Fruit fly (Drosophila melanogaster) whole organism, prepupa: Measurements from ENCODE around the gene CG10405.

Experiments
- CG10631 ChIP-seq: fragments of 200-800 bp; sonication (Bioruptor generic); optimal IDR thresholded peaks from 2 replicates; lab custom pipeline; 2016; ENCODE audit warnings: missing biosample characterization, missing genetic modification characterization
- CG10669 ChIP-seq: fragments of 200-800 bp; sonication (Bioruptor generic); optimal IDR thresholded peaks from 3 replicates; lab custom pipeline; 2018; ENCODE audit warnings: missing biosample characterization, mild to moderate bottlenecking, missing genetic modification characterization, moderate library complexity
- CG11762 ChIP-seq: fragments of 200-800 bp; sonication (Bioruptor generic); optimal IDR thresholded peaks from 3 replicates; lab custom pipeline; 2016; ENCODE audit warnings: missing biosample characterization, missing genetic modification characterization; ENCODE audit not compliant: insufficient read depth
- CG11902 ChIP-seq: fragments of 200-800 bp; sonication (Bioruptor generic); optimal IDR thresholded peaks from 3 replicates; lab custom pipeline; 2016; ENCODE audit warnings: missing biosample characterization, missing genetic modification characterization
- CG15336 ChIP-seq: fragments of 200-800 bp; sonication (Bioruptor generic); IDR thresholded peaks from 2 replicates; pipeline ENCODE4 v1.3.6; 2022; ENCODE audit warnings: missing biosample characterization, missing genetic modification characterization
- CG1621 ChIP-seq: fragments of 200-800 bp; sonication (Bioruptor generic); optimal IDR thresholded peaks from 3 replicates; lab custom pipeline; 2018; ENCODE audit warnings: missing biosample characterization, mild to moderate bottlenecking, missing genetic modification characterization
- CG16779 ChIP-seq: fragments of 200-800 bp; sonication (Bioruptor generic); optimal IDR thresholded peaks from 3 replicates; lab custom pipeline; 2017; ENCODE audit warnings: missing biosample characterization, mild to moderate bottlenecking, missing genetic modification characterization
- CG3032 ChIP-seq: fragments of 200-800 bp; optimal IDR thresholded peaks from 2 replicates; lab custom pipeline; 2019; ENCODE audit warnings: missing biosample characterization, mild to moderate bottlenecking, missing genetic modification characterization, moderate library complexity
- CG34406 ChIP-seq: fragments of 200-800 bp; sonication (Bioruptor generic); optimal IDR thresholded peaks from 3 replicates; lab custom pipeline; 2016; ENCODE audit warnings: missing biosample characterization, missing genetic modification characterization
- CG3919 ChIP-seq: fragments of 200-800 bp; sonication (Bioruptor generic); optimal IDR thresholded peaks from 3 replicates; lab custom pipeline; 2016; ENCODE audit warnings: missing biosample characterization, missing genetic modification characterization
- CG4318 ChIP-seq: fragments of 200-800 bp; sonication (Bioruptor generic); optimal IDR thresholded peaks from 3 replicates; lab custom pipeline; 2017; ENCODE audit warnings: missing biosample characterization, mild to moderate bottlenecking, missing genetic modification characterization
- CG6163 ChIP-seq: fragments of 200-800 bp; sonication (Bioruptor generic); IDR thresholded peaks from 3 replicates; pipeline ENCODE4 v1.3.6; 2022; ENCODE audit warnings: missing biosample characterization, missing genetic modification characterization
- CG6808 ChIP-seq: fragments of 200-800 bp; sonication (Bioruptor generic); optimal IDR thresholded peaks from 3 replicates; lab custom pipeline; 2017; ENCODE audit warnings: missing biosample characterization, missing genetic modification characterization, mild to moderate bottlenecking, moderate library complexity, missing genetic modification reagents
- CG6854 ChIP-seq: fragments of 200-800 bp; sonication (Bioruptor generic); optimal IDR thresholded peaks from 2 replicates; lab custom pipeline; 2017; ENCODE audit warnings: missing biosample characterization, mild to moderate bottlenecking, missing genetic modification characterization
- CG7368 ChIP-seq: fragments of 200-800 bp; sonication (Bioruptor generic); optimal IDR thresholded peaks from 3 replicates; lab custom pipeline; 2016; ENCODE audit warnings: missing biosample characterization, missing genetic modification characterization
- CG8119 ChIP-seq: fragments of 200-800 bp; sonication (Bioruptor generic); IDR thresholded peaks from 3 replicates; pipeline ENCODE4 v1.3.6; 2022; ENCODE audit warnings: missing biosample characterization, missing genetic modification characterization
- CG8319 ChIP-seq: fragments of 200-800 bp; sonication (Bioruptor generic); optimal IDR thresholded peaks from 3 replicates; lab custom pipeline; 2016; ENCODE audit warnings: missing biosample characterization, missing genetic modification characterization
- Eip75B ChIP-seq: fragments of 200-800 bp; sonication (Bioruptor generic); optimal IDR thresholded peaks from 3 replicates; lab custom pipeline; 2016; ENCODE audit warnings: missing biosample characterization, missing genetic modification characterization
- Eip78C ChIP-seq: fragments of 200-800 bp; sonication (Bioruptor generic); peaks from one replicate; lab custom pipeline; 2016; ENCODE audit warnings: missing biosample characterization, missing genetic modification characterization
- Ets21C ChIP-seq: fragments of 200-800 bp; sonication (Bioruptor generic); optimal IDR thresholded peaks from 3 replicates; lab custom pipeline; 2016; ENCODE audit warnings: missing biosample characterization, missing genetic modification characterization
- Gug ChIP-seq: fragments of 200-800 bp; sonication (Bioruptor generic); IDR thresholded peaks from 2 replicates; pipeline ENCODE4 v1.3.6; 2022; ENCODE audit warnings: missing biosample characterization, missing genetic modification characterization
- Hr39 ChIP-seq: fragments of 200-800 bp; sonication (Bioruptor generic); optimal IDR thresholded peaks from 2 replicates; lab custom pipeline; 2016; ENCODE audit warnings: missing biosample characterization, missing genetic modification characterization
- Hr4 ChIP-seq: fragments of 200-800 bp; sonication (Bioruptor generic); optimal IDR thresholded peaks from 3 replicates; lab custom pipeline; 2016; ENCODE audit warnings: missing biosample characterization, missing genetic modification characterization
- Lpt ChIP-seq: fragments of 200-800 bp; sonication (Bioruptor generic); optimal IDR thresholded peaks from 3 replicates; lab custom pipeline; 2016; ENCODE audit warnings: missing biosample characterization, missing genetic modification characterization
- Smox ChIP-seq: fragments of 200-800 bp; sonication (Bioruptor generic); optimal IDR thresholded peaks from 3 replicates; lab custom pipeline; 2016; ENCODE audit warnings: missing biosample characterization, missing genetic modification characterization
- Sox102F ChIP-seq: fragments of 200-800 bp; sonication (Bioruptor generic); optimal IDR thresholded peaks from 2 replicates; lab custom pipeline; 2016; ENCODE audit warnings: missing biosample characterization, mild to moderate bottlenecking, missing genetic modification characterization
- Sox14 ChIP-seq: fragments of 200-800 bp; sonication (Bioruptor generic); optimal IDR thresholded peaks from 3 replicates; lab custom pipeline; 2016; ENCODE audit warnings: missing biosample characterization, missing genetic modification characterization
- Sox15 ChIP-seq: fragments of 200-800 bp; sonication (Bioruptor generic); optimal IDR thresholded peaks from 3 replicates; lab custom pipeline; 2016; ENCODE audit warnings: missing biosample characterization, missing genetic modification characterization
- achi ChIP-seq: fragments of 200-800 bp; sonication (Bioruptor generic); optimal IDR thresholded peaks from 3 replicates; lab custom pipeline; 2016; ENCODE audit warnings: missing biosample characterization, missing genetic modification characterization
- cyc ChIP-seq: fragments of 200-800 bp; sonication (Bioruptor generic); optimal IDR thresholded peaks from 3 replicates; lab custom pipeline; 2016; ENCODE audit warnings: missing biosample characterization, missing genetic modification characterization
- dac ChIP-seq: fragments of 200-800 bp; sonication (Bioruptor generic); optimal IDR thresholded peaks from 2 replicates; lab custom pipeline; 2017; ENCODE audit warnings: missing biosample characterization, mild to moderate bottlenecking, missing genetic modification characterization
- dsx ChIP-seq: fragments of 200-800 bp; optimal IDR thresholded peaks from 3 replicates; lab custom pipeline; 2019; ENCODE audit warnings: missing biosample characterization, mild to moderate bottlenecking, missing genetic modification characterization, moderate library complexity; ENCODE audit not compliant: poor library complexity, severe bottlenecking
- eg ChIP-seq: fragments of 200-800 bp; sonication (Bioruptor generic); IDR thresholded peaks from 3 replicates; pipeline ENCODE4 v1.3.6; 2022; ENCODE audit warnings: missing biosample characterization, missing genetic modification characterization
- esn ChIP-seq: fragments of 200-800 bp; sonication (Bioruptor generic); optimal IDR thresholded peaks from 2 replicates; lab custom pipeline; 2016; ENCODE audit warnings: missing biosample characterization, mild to moderate bottlenecking, missing genetic modification characterization, moderate library complexity
- fd59A ChIP-seq: fragments of 200-800 bp; sonication (Bioruptor generic); optimal IDR thresholded peaks from 2 replicates; lab custom pipeline; 2017; ENCODE audit warnings: missing biosample characterization, mild to moderate bottlenecking, missing genetic modification characterization, missing genetic modification reagents
- fd85E ChIP-seq: fragments of 200-800 bp; sonication (Bioruptor generic); optimal IDR thresholded peaks from 3 replicates; lab custom pipeline; 2016; ENCODE audit warnings: missing biosample characterization, missing genetic modification characterization
- lz ChIP-seq: fragments of 200-800 bp; sonication (Bioruptor generic); optimal IDR thresholded peaks from 3 replicates; lab custom pipeline; 2016; ENCODE audit warnings: missing biosample characterization, missing genetic modification characterization
- spab ChIP-seq: fragments of 200-800 bp; sonication (Bioruptor generic); optimal IDR thresholded peaks from 2 replicates; lab custom pipeline; 2017; ENCODE audit warnings: missing biosample characterization, mild to moderate bottlenecking, missing genetic modification characterization, missing genetic modification reagents
- ss ChIP-seq, 2 experiments: fragments of 200-800 bp; sonication (Bioruptor generic); optimal IDR thresholded peaks; 2 replicates in 1 of 2; 3 replicates in 1 of 2; lab custom pipeline; 2017 to 2018; ENCODE audit warnings: mild to moderate bottlenecking in 2 of 2, missing biosample characterization in 2 of 2, missing genetic modification characterization in 2 of 2, moderate library complexity in 1 of 2
- svp ChIP-seq: fragments of 200-800 bp; sonication (Bioruptor generic); peaks from one replicate; lab custom pipeline; 2016; ENCODE audit warnings: missing biosample characterization, missing genetic modification characterization
- topi ChIP-seq: fragments of 200-800 bp; sonication (Bioruptor generic); optimal IDR thresholded peaks from 3 replicates; lab custom pipeline; 2016; ENCODE audit warnings: missing biosample characterization, missing genetic modification characterization
- vri ChIP-seq: fragments of 200-800 bp; sonication (Bioruptor generic); optimal IDR thresholded peaks from 3 replicates; lab custom pipeline; 2016; ENCODE audit warnings: missing biosample characterization, mild to moderate bottlenecking, missing genetic modification characterization

The CG10405 gene

dm6 chr3R:16416508-16416907, 37.8 kb upstream of the CG10405 start:
- TF ChIP-seq ss (GFP tag; optimal IDR thresholded peaks at IDR 0.05; lab: Kevin White, UChicago), result peak; percentile 10 to 100
- TF ChIP-seq CG3919 (GFP tag; lab: Kevin White, UChicago), result no peak

- peak; percentile 6 for TF ChIP-seq achi (GFP tag; lab: Kevin White, UChicago)
- no peak for TF ChIP-seq svp
- TF ChIP-seq Eip75B (GFP tag; lab: Kevin White, UChicago), result no peak
- peak; percentile 5 for TF ChIP-seq CG7368 (GFP tag; lab: Kevin White, UChicago)
- no peak for TF ChIP-seq Sox102F
- no peak for TF ChIP-seq Smox (GFP tag; lab: Kevin White, UChicago)
- TF ChIP-seq CG10669 (GFP tag; lab: Kevin White, UChicago), result peak; percentile 21
- no peak for TF ChIP-seq Lpt
- TF ChIP-seq lz (GFP tag; lab: Kevin White, UChicago), result no peak
- TF ChIP-seq CG15336, result no peak
- TF ChIP-seq dac (GFP tag; lab: Kevin White, UChicago), result no peak
- TF ChIP-seq Sox15 (GFP tag; lab: Kevin White, UChicago), result no peak
- TF ChIP-seq CG8319 (GFP tag; lab: Kevin White, UChicago), result no peak
- TF ChIP-seq CG34406 (GFP tag; lab: Kevin White, UChicago), result no peak
- peak; percentile 75 to 82 for TF ChIP-seq ss (GFP tag; optimal IDR thresholded peaks at IDR 0.05; lab: Kevin White, UChicago)
- TF ChIP-seq CG8119 (GFP tag; lab: Robert Waterston, UW), result no peak
- TF ChIP-seq Hr39 (GFP tag; lab: Kevin White, UChicago), result no peak
- TF ChIP-seq Ets21C (GFP tag; lab: Kevin White, UChicago), result no peak
- TF ChIP-seq CG3919 (GFP tag; lab: Kevin White, UChicago), result no peak
- TF ChIP-seq CG6808 (GFP tag; lab: Kevin White, UChicago), result peak; percentile 39
- no peak for TF ChIP-seq CG11762 (GFP tag; lab: Kevin White, UChicago)
- TF ChIP-seq cyc (GFP tag; lab: Kevin White, UChicago), result no peak
- no peak for TF ChIP-seq Eip78C
- peak; percentile 18 for TF ChIP-seq CG3032
- no peak for TF ChIP-seq CG10631 (GFP tag; lab: Kevin White, UChicago)
- TF ChIP-seq CG6854 (GFP tag; lab: Kevin White, UChicago), result peak; percentile 24
- no peak for TF ChIP-seq CG16779 (tag; lab: Kevin White, UChicago)
- no peak for TF ChIP-seq Gug (GFP tag; lab: Robert Waterston, UW)
- no peak for TF ChIP-seq topi (GFP tag; lab: Kevin White, UChicago)
- TF ChIP-seq eg (GFP tag; lab: Robert Waterston, UW), result 0 out of 3 replicates have a peak, but pooled peaks have one; percentile 34
- TF ChIP-seq esn, result no peak
- peak; percentile 64; the same call in 2 of the 3 replicates for TF ChIP-seq CG6163 (GFP tag; lab: Robert Waterston, UW)
- TF ChIP-seq Hr4, result no peak
- no peak for TF ChIP-seq spab (GFP tag; lab: Kevin White, UChicago)
- TF ChIP-seq fd85E (GFP tag; lab: Kevin White, UChicago), result no peak
- no peak for TF ChIP-seq Sox14 (GFP tag; lab: Kevin White, UChicago)
- no peak for TF ChIP-seq fd59A (GFP tag; lab: Kevin White, UChicago)
- TF ChIP-seq CG4318, result no peak
- no peak for TF ChIP-seq vri (GFP tag; lab: Kevin White, UChicago)
- TF ChIP-seq CG11902, result no peak
- TF ChIP-seq CG1621 (tag; lab: Kevin White, UChicago), result peak; percentile 19
- TF ChIP-seq dsx, result no peak
These were observed 31.0 kb upstream of the CG10405 start for dm6 chr3R:16423323-16423722.
